Worm (Caenorhabditis elegans): ENCODE measurements around the gene col-102.

DNA sequence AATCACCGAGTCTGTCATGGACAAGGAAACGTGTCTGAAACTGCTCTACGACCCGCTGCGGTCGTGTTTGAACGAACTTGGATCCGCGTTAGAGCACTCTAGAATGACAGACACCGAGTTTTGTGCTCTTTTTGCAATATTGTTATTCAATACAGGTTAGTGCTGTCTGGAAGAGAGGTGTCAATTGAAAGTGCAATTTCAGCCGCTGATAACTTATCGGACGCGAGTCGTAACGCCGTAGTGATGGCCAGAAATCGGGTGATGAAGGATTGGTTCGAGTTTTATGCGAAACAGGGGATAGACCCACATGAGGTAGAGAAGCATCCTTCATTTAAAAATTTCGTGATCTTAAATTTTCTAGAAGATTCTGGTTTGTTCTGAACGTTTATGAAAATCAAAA, 27.6 kb downstream of the col-102 start:
- no peak for TF ChIP-seq Y55F3AM.14 (GFP tag; optimal IDR thresholded peaks at IDR 0.05)
- no peak for TF ChIP-seq snpc-4 (tag; optimal IDR thresholded peaks at IDR 0.05)
- TF ChIP-seq lin-39 (tag; optimal IDR thresholded peaks at IDR 0.05), result no peak
- TF ChIP-seq unc-62 (GFP tag; optimal IDR thresholded peaks at IDR 0.05), result no peak
- TF ChIP-seq zag-1 (tag; optimal IDR thresholded peaks at IDR 0.05), result no peak
- no peak for TF ChIP-seq fos-1 (tag; optimal IDR thresholded peaks at IDR 0.05)
- TF ChIP-seq mab-5 (tag; optimal IDR thresholded peaks at IDR 0.05), result no peak
- TF ChIP-seq ztf-4 (tag; optimal IDR thresholded peaks at IDR 0.05), result no peak
- TF ChIP-seq nhr-25 (tag; optimal IDR thresholded peaks at IDR 0.05), result no peak
- no peak for TF ChIP-seq blmp-1 (tag; optimal IDR thresholded peaks at IDR 0.05; ENCODE audit: insufficient read depth)
- TF ChIP-seq R02D3.7 (tag; optimal IDR thresholded peaks at IDR 0.05), result no peak
- TF ChIP-seq ztf-11 (tag; optimal IDR thresholded peaks at IDR 0.05), result no peak

Data from whole organism, L2 larva.